Worm (Caenorhabditis elegans) whole organism, L1 larva: Measurements from ENCODE around the gene Y32G9B.1.

ENCODE experiments used
- aly-2 ChIP-seq: fragments of 150-350 bp; optimal IDR thresholded peaks from 2 replicates; lab custom pipeline; 2014; ENCODE audit warnings: missing biosample characterization, missing genetic modification characterization
- egl-13 ChIP-seq: sonication (generic microtip); optimal IDR thresholded peaks from 2 replicates; lab custom pipeline; 2016; ENCODE audit warnings: missing genotype, missing genetic modification reagents, missing genetic modification characterization, missing compliant biosample characterization
- lin-39 ChIP-seq: fragments of 150-350 bp; optimal IDR thresholded peaks from 2 replicates; lab custom pipeline; 2014; ENCODE audit warnings: missing biosample characterization, missing genetic modification reagents, missing genetic modification characterization
- mab-9 ChIP-seq: fragments of 200-800 bp; sonication (Bioruptor generic); IDR thresholded peaks from 2 replicates; pipeline ENCODE4 v1.3.6; 2022; ENCODE audit warnings: missing genetic modification reagents, missing genetic modification characterization, missing compliant biosample characterization
- mdl-1 ChIP-seq, 2 experiments: fragments of 150-350 bp; optimal IDR thresholded peaks; 2 replicates each; lab custom pipeline; 2014 to 2017; ENCODE audit warnings: missing biosample characterization in 2 of 2, missing genetic modification characterization in 2 of 2, inconsistent platforms in 1 of 2
- nhr-12 ChIP-seq: sonication (generic microtip); optimal IDR thresholded peaks from 2 replicates; lab custom pipeline; 2017; ENCODE audit warnings: missing biosample characterization, missing genetic modification characterization
- nhr-47 ChIP-seq: sonication (generic microtip); optimal IDR thresholded peaks from 2 replicates; lab custom pipeline; 2016; ENCODE audit warnings: mild to moderate bottlenecking, missing genetic modification characterization, moderate library complexity, missing compliant biosample characterization
- nhr-90 ChIP-seq: sonication (generic microtip); optimal IDR thresholded peaks from 2 replicates; lab custom pipeline; 2016; ENCODE audit warnings: mild to moderate bottlenecking, missing genetic modification characterization, missing compliant biosample characterization; ENCODE audit not compliant: poor library complexity
- pqm-1 ChIP-seq: sonication (generic microtip); optimal IDR thresholded peaks from 3 replicates; lab custom pipeline; 2017; ENCODE audit warnings: missing biosample characterization, missing genetic modification characterization

ce11 chrV:1824528-1824927, 5.3 kb downstream of the Y32G9B.1 start:
- TF ChIP-seq aly-2 (tag; lab: Kevin White, UChicago): no peak
- TF ChIP-seq nhr-12 (tag; lab: Kevin White, UChicago): no peak
- no peak for TF ChIP-seq nhr-47 (tag; lab: Kevin White, UChicago)
- TF ChIP-seq mdl-1 (tag; optimal IDR thresholded peaks at IDR 0.05; lab: Kevin White, UChicago): no peak
- TF ChIP-seq egl-13 (tag; lab: Kevin White, UChicago): no peak
- TF ChIP-seq nhr-90 (tag; lab: Kevin White, UChicago): no peak
- no peak for TF ChIP-seq lin-39 (tag; lab: Kevin White, UChicago)
- TF ChIP-seq pqm-1 (tag; lab: Kevin White, UChicago): no peak
- TF ChIP-seq mab-9 (GFP tag; lab: Robert Waterston, UW): no peak
